Fruit fly (Drosophila melanogaster): ENCODE results near the gene Atg17.

- TF ChIP-seq Eip75B (GFP tag; optimal IDR thresholded peaks at IDR 0.05) = no peak
- TF ChIP-seq Gug (GFP tag; IDR thresholded peaks at IDR 0.05) = no peak
- TF ChIP-seq Ets96B (tag; optimal IDR thresholded peaks at IDR 0.05) = no peak
- TF ChIP-seq Eip78C (GFP tag) = no peak
- TF ChIP-seq Hr39 (GFP tag; optimal IDR thresholded peaks at IDR 0.05) = no peak
- TF ChIP-seq CG34406 (GFP tag; optimal IDR thresholded peaks at IDR 0.05) = no peak
- TF ChIP-seq vri (GFP tag; optimal IDR thresholded peaks at IDR 0.05) = no peak
- no peak for TF ChIP-seq CG8119 (GFP tag; IDR thresholded peaks at IDR 0.05)
- TF ChIP-seq cyc (GFP tag; optimal IDR thresholded peaks at IDR 0.05) = no peak
- TF ChIP-seq net (GFP tag; optimal IDR thresholded peaks at IDR 0.05) = no peak
- no peak for TF ChIP-seq CG6163 (GFP tag; IDR thresholded peaks at IDR 0.05)
- TF ChIP-seq CG10669 (GFP tag; optimal IDR thresholded peaks at IDR 0.05) = no peak
Measured at dm6 chr3R:5716755-5717309, 47.3 kb downstream of the Atg17 start, which contains the start of gene cas.
